Fruit fly (Drosophila melanogaster): Measurements from ENCODE around the gene CG6766.

DNA sequence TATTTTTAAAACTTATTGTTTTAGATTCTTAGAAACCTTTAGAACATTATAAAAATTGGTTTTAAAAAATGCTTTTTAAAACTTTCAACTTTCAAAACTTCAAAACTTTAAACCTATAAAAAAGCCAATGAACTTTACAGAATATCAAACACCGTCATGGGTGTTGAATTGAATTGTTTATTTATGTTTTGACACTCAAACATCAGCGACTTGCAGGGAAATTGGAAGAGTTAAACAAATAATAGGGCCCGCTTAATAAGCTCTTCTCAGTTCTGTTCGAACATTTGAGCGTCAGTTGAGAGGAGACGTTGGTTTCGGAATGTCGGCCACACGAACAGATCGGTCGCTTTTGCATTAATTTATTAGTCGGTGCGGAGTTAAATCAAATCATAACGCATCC, 8.6 kb upstream of the CG6766 start, which contains the start of gene PLCXD:
- TF ChIP-seq cic (GFP tag; optimal IDR thresholded peaks at IDR 0.05) (no peak), CG11617 (GFP tag; optimal IDR thresholded peaks at IDR 0.05) (no peak), CG7045 (GFP tag; optimal IDR thresholded peaks at IDR 0.05) (no peak)
